Fruit fly (Drosophila melanogaster) whole organism, wandering third instar larva: ENCODE results near the gene CG34176.

Experiments
- CrebA ChIP-seq: fragments of 200-800 bp; sonication (Bioruptor generic); optimal IDR thresholded peaks from 2 replicates; lab custom pipeline; 2016; ENCODE audit warnings: missing biosample characterization, mild to moderate bottlenecking, missing genetic modification characterization, borderline replicate concordance
- Dfd ChIP-seq: fragments of >200 bp; optimal IDR thresholded peaks from 2 replicates; lab custom pipeline; 2017; ENCODE audit warnings: missing biosample characterization, missing genetic modification characterization
- Dif ChIP-seq: fragments of 200-275, 200-300 bp; sonication (Bioruptor generic); optimal IDR thresholded peaks from 2 replicates; lab custom pipeline; 2018; ENCODE audit warnings: missing biosample characterization, missing genetic modification characterization; ENCODE audit not compliant: partially characterized antibody
- HLH106 ChIP-seq: fragments of 200-800 bp; optimal IDR thresholded peaks from 3 replicates; lab custom pipeline; 2019; ENCODE audit warnings: missing biosample characterization, mild to moderate bottlenecking, missing genetic modification characterization, moderate library complexity
- Myc ChIP-seq: fragments of >200 bp; optimal IDR thresholded peaks from 2 replicates; lab custom pipeline; 2017
- OdsH ChIP-seq: fragments of 200-800 bp; sonication (Bioruptor generic); optimal IDR thresholded peaks from 2 replicates; lab custom pipeline; 2016; ENCODE audit warnings: missing biosample characterization, mild to moderate bottlenecking, missing genetic modification characterization
- brk ChIP-seq: fragments of 200-800 bp; sonication (Bioruptor generic); optimal IDR thresholded peaks from 2 replicates; lab custom pipeline; 2016; ENCODE audit warnings: missing biosample characterization, mild to moderate bottlenecking, missing genetic modification characterization
- dl ChIP-seq, 2 experiments: fragments of 175-275, 200-275 bp in 1 of 2; fragments of 200-275 bp in 1 of 2; sonication (Bioruptor generic); optimal IDR thresholded peaks; lab custom pipeline; 2018; ENCODE audit warnings: mild to moderate bottlenecking in 2 of 2, missing biosample characterization in 2 of 2, missing genetic modification characterization in 2 of 2, moderate library complexity in 2 of 2; ENCODE audit not compliant: partially characterized antibody in 2 of 2, insufficient read depth in 1 of 2
- dmrt93B ChIP-seq: fragments of 200-800 bp; sonication (Bioruptor generic); optimal IDR thresholded peaks from 2 replicates; lab custom pipeline; 2018; ENCODE audit warnings: missing biosample characterization, mild to moderate bottlenecking, missing genetic modification characterization
- h ChIP-seq: fragments of 200-800 bp; sonication (Bioruptor generic); optimal IDR thresholded peaks from 3 replicates; lab custom pipeline; 2016; ENCODE audit warnings: missing biosample characterization, mild to moderate bottlenecking, missing genetic modification characterization
- pan ChIP-seq: fragments of >200 bp; optimal IDR thresholded peaks from 2 replicates; lab custom pipeline; 2017
- psq ChIP-seq: fragments of 200-800 bp; sonication (Bioruptor generic); optimal IDR thresholded peaks from 3 replicates; lab custom pipeline; 2017; ENCODE audit warnings: missing biosample characterization, mild to moderate bottlenecking, missing genetic modification characterization, moderate library complexity
- usp ChIP-seq: fragments of >200 bp; optimal IDR thresholded peaks from 2 replicates; lab custom pipeline; 2017; ENCODE audit warnings: missing biosample characterization, missing genetic modification characterization

dm6 chr2L:4003780-4004179 lies at the start of gene CG34176:
- TF ChIP-seq h (GFP tag; lab: Kevin White, UChicago) (no peak), brk (GFP tag; lab: Kevin White, UChicago) (no peak), HLH106 (tag; lab: Kevin White, UChicago) (no peak), Myc (no peak), OdsH (GFP tag; lab: Kevin White, UChicago) (no peak), CrebA (GFP tag; lab: Kevin White, UChicago) (no peak), psq (GFP tag; lab: Kevin White, UChicago) (no peak), usp (GFP tag; lab: Kevin White, UChicago) (no peak), pan (no peak), Dfd (GFP tag; lab: Kevin White, UChicago) (no peak), dmrt93B (GFP tag; lab: Kevin White, UChicago) (no peak), Dif (GFP tag; lab: Kevin White, UChicago) (no peak), dl (GFP tag; optimal IDR thresholded peaks at IDR 0.05; lab: Kevin White, UChicago; ENCODE audit: insufficient read depth in 1 of 2, partially characterized antibody in 2 of 2) (no peak)
